Fruit fly (Drosophila melanogaster): ENCODE data around the gene CG15741.

The CG15741 gene

dm6 chrX:11846049-11846718 lies 8.4 kb upstream of the CG15741 start, which contains the start of gene CG15740:
TSS of gene CG15740 (minus strand) at chrX:11846099.
- TF ChIP-seq OdsH (GFP tag; optimal IDR thresholded peaks at IDR 0.05) (peak; percentile 1), CG15336 (GFP tag; IDR thresholded peaks at IDR 0.05) (peak; percentile 36), Eip93F (GFP tag; optimal IDR thresholded peaks at IDR 0.05) (no peak), Hr4 (GFP tag; optimal IDR thresholded peaks at IDR 0.05) (peak; percentile 4), Eip78C (GFP tag) (peak; percentile 68), Smox (GFP tag; optimal IDR thresholded peaks at IDR 0.05) (no peak), acj6 (GFP tag; optimal IDR thresholded peaks at IDR 0.05) (no peak), Gug (GFP tag; IDR thresholded peaks at IDR 0.05) (no peak), CG6163 (GFP tag; IDR thresholded peaks at IDR 0.05) (0 out of 3 replicates have a peak, but pooled peaks have one; percentile 24), esn (GFP tag; optimal IDR thresholded peaks at IDR 0.05) (no peak), Ets96B (tag; optimal IDR thresholded peaks at IDR 0.05) (no peak), pdm3 (GFP tag; optimal IDR thresholded peaks at IDR 0.05) (no peak), CG31627 (GFP tag; optimal IDR thresholded peaks at IDR 0.05) (no peak), salr (GFP tag; optimal IDR thresholded peaks at IDR 0.05) (no peak)

DNA sequence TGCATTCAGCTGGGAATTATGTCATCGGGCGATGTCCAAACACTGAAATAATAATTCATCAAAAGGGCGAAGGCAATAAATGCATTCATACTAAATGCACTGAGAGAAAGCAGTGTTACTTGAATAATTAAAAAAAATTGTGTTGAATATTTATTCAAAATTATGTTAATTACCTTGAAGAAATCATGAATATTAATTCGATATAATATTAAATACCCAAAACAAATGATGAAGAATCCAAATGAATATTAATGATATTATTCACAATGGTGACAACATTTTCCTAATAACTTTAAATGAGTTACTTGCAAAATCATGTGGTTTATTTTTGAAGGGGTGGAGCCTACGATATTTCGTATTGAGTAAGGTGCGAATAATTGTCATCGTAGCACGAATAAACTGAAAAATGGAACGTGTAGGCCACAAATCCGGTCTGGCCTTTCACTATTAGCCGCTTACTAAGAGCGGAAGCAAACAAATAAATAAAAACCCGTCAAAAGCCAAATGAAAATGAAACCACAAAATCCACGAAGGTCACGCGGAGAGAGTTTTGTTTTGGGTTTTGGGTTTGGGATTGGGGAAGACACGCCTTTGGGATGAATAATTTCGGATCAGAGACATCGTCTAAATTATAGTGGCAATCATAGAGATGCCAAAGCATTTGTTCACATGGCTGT lies 4.0 kb upstream of the CG15741 start:
- TF ChIP-seq Lpt (GFP tag; optimal IDR thresholded peaks at IDR 0.05) (no peak), CG6276 (GFP tag; optimal IDR thresholded peaks at IDR 0.05) (no peak), pdm3 (GFP tag; optimal IDR thresholded peaks at IDR 0.05) (no peak), cyc (GFP tag; optimal IDR thresholded peaks at IDR 0.05) (no peak), Ets96B (tag; optimal IDR thresholded peaks at IDR 0.05) (no peak), svp (GFP tag) (no peak), CG32006 (GFP tag; optimal IDR thresholded peaks at IDR 0.05) (no peak), Eip78C (GFP tag) (peak; percentile 14)

- TF ChIP-seq CG10631 (GFP tag; optimal IDR thresholded peaks at IDR 0.05) (no peak), Sox15 (GFP tag; optimal IDR thresholded peaks at IDR 0.05) (no peak), eg (GFP tag; IDR thresholded peaks at IDR 0.05) (no peak), svp (GFP tag) (no peak)
Measured at dm6 chrX:11839308-11839707, 1.5 kb upstream of the CG15741 start, which contains the start of gene Cyp28c1. TSS of gene Cyp28c1 (plus strand) at chrX:11839608.

dm6 chrX:11828336-11829007 lies 9.4 kb downstream of the CG15741 start:
- TF ChIP-seq ss (GFP tag; optimal IDR thresholded peaks at IDR 0.05) = no peak
- no peak for TF ChIP-seq CG6792 (GFP tag; optimal IDR thresholded peaks at IDR 0.05)
- TF ChIP-seq Hr39 (GFP tag; optimal IDR thresholded peaks at IDR 0.05) = no peak
- TF ChIP-seq lz (GFP tag; optimal IDR thresholded peaks at IDR 0.05) = no peak
- TF ChIP-seq CG8632 (GFP tag; optimal IDR thresholded peaks at IDR 0.05) = no peak
- no peak for TF ChIP-seq CG8119 (GFP tag; IDR thresholded peaks at IDR 0.05)
- no peak for TF ChIP-seq spab (GFP tag; optimal IDR thresholded peaks at IDR 0.05)
- no peak for TF ChIP-seq CG34406 (GFP tag; optimal IDR thresholded peaks at IDR 0.05)

- peak; percentile 20 for TF ChIP-seq esn (GFP tag; optimal IDR thresholded peaks at IDR 0.05)
- TF ChIP-seq CG3919 (GFP tag; optimal IDR thresholded peaks at IDR 0.05) = peak; percentile 5
- TF ChIP-seq Hr4 (GFP tag; optimal IDR thresholded peaks at IDR 0.05) = no peak
- TF ChIP-seq CG3032 (tag; optimal IDR thresholded peaks at IDR 0.05) = peak; percentile 17
- no peak for TF ChIP-seq CG34406 (GFP tag; optimal IDR thresholded peaks at IDR 0.05)
- TF ChIP-seq CG32006 (GFP tag; optimal IDR thresholded peaks at IDR 0.05) = peak; percentile 55
- TF ChIP-seq Sox14 (GFP tag; optimal IDR thresholded peaks at IDR 0.05) = peak; percentile 49
- peak; percentile 71 for TF ChIP-seq Eip93F (GFP tag; optimal IDR thresholded peaks at IDR 0.05)
- peak; percentile 26 for TF ChIP-seq CG11762 (GFP tag; optimal IDR thresholded peaks at IDR 0.05; ENCODE audit: insufficient read depth)
- TF ChIP-seq CG6276 (GFP tag; optimal IDR thresholded peaks at IDR 0.05) = peak; percentile 75
- TF ChIP-seq eg (GFP tag; IDR thresholded peaks at IDR 0.05) = peak; percentile 79
- peak; percentile 1 for TF ChIP-seq fd85E (GFP tag; optimal IDR thresholded peaks at IDR 0.05)
- peak; percentile 11 for TF ChIP-seq Lpt (GFP tag; optimal IDR thresholded peaks at IDR 0.05)
- TF ChIP-seq Eip78C (GFP tag) = peak; percentile 77
- TF ChIP-seq net (GFP tag; optimal IDR thresholded peaks at IDR 0.05) = peak; percentile 31
- no peak for TF ChIP-seq CG4318 (GFP tag; optimal IDR thresholded peaks at IDR 0.05)
- peak; percentile 72 for TF ChIP-seq CG15336 (GFP tag; IDR thresholded peaks at IDR 0.05)
- peak; percentile 25 for TF ChIP-seq CG8632 (GFP tag; optimal IDR thresholded peaks at IDR 0.05)
- no peak for TF ChIP-seq CG9139 (GFP tag; optimal IDR thresholded peaks at IDR 0.05)
- no peak for TF ChIP-seq OdsH (GFP tag; optimal IDR thresholded peaks at IDR 0.05)
- peak; percentile 23 for TF ChIP-seq dac (GFP tag; optimal IDR thresholded peaks at IDR 0.05)
- peak; percentile 25 for TF ChIP-seq Ets96B (tag; optimal IDR thresholded peaks at IDR 0.05)
- no peak for TF ChIP-seq CG11902 (GFP tag; optimal IDR thresholded peaks at IDR 0.05)
Measured at dm6 chrX:11823003-11823402, 14.8 kb downstream of the CG15741 start.

All from whole organism, prepupa.